Worm (Caenorhabditis elegans): Measurements from ENCODE around the gene usp-33.

The usp-33 gene

ce11 chrX:15627814-15628213 is 36.6 kb downstream of the usp-33 start:
- peak; percentile 71 for TF ChIP-seq nhr-85 (tag)
- TF ChIP-seq unc-98 (GFP tag; IDR thresholded peaks at IDR 0.05) = no peak
- TF ChIP-seq blmp-1 (tag; optimal IDR thresholded peaks at IDR 0.05) = no peak
- TF ChIP-seq tbx-2 (tag; optimal IDR thresholded peaks at IDR 0.05) = no peak
- TF ChIP-seq mef-2 (tag; optimal IDR thresholded peaks at IDR 0.05) = no peak
- TF ChIP-seq zag-1 (tag; optimal IDR thresholded peaks at IDR 0.05) = no peak
- peak; percentile 31 for TF ChIP-seq lin-39 (tag; optimal IDR thresholded peaks at IDR 0.05)
- TF ChIP-seq ets-5 (GFP tag; IDR thresholded peaks at IDR 0.05) = no peak
- peak; percentile 86 for TF ChIP-seq lin-14 (GFP tag; optimal IDR thresholded peaks at IDR 0.05)
- no peak for TF ChIP-seq dpl-1 (GFP tag; optimal IDR thresholded peaks at IDR 0.05)
- no peak for TF ChIP-seq ceh-82 (tag; optimal IDR thresholded peaks at IDR 0.05)
- no peak for TF ChIP-seq xbp-1 (tag; optimal IDR thresholded peaks at IDR 0.05)
- no peak for TF ChIP-seq lin-13 (GFP tag; optimal IDR thresholded peaks at IDR 0.05)
- no peak for TF ChIP-seq egl-27 (tag; optimal IDR thresholded peaks at IDR 0.05)
- TF ChIP-seq irx-1 (tag; optimal IDR thresholded peaks at IDR 0.05) = peak; percentile 4
- no peak for TF ChIP-seq elt-2 (tag; optimal IDR thresholded peaks at IDR 0.05)
- no peak for TF ChIP-seq ceh-90 (tag; optimal IDR thresholded peaks at IDR 0.05)

ce11 chrX:15628945-15629344 is 37.8 kb downstream of the usp-33 start:
- no peak for TF ChIP-seq ceh-90 (tag; optimal IDR thresholded peaks at IDR 0.05)
- TF ChIP-seq efl-3 (GFP tag; optimal IDR thresholded peaks at IDR 0.05) = no peak
- no peak for TF ChIP-seq nhr-85 (tag)
- TF ChIP-seq nhr-76 (tag; optimal IDR thresholded peaks at IDR 0.05) = no peak
- TF ChIP-seq unc-62 (GFP tag; optimal IDR thresholded peaks at IDR 0.05) = no peak
- no peak for TF ChIP-seq mdl-1 (tag; optimal IDR thresholded peaks at IDR 0.05)
- no peak for TF ChIP-seq lin-39 (tag; optimal IDR thresholded peaks at IDR 0.05)
- TF ChIP-seq aha-1 (tag; optimal IDR thresholded peaks at IDR 0.05) = no peak
- no peak for TF ChIP-seq mab-9 (GFP tag; IDR thresholded peaks at IDR 0.05)
- no peak for TF ChIP-seq nhr-11 (tag; optimal IDR thresholded peaks at IDR 0.05)
- no peak for TF ChIP-seq C04F5.9 (tag; optimal IDR thresholded peaks at IDR 0.05)
- no peak for TF ChIP-seq fkh-8 (tag; optimal IDR thresholded peaks at IDR 0.05)
- TF ChIP-seq lin-14 (GFP tag; optimal IDR thresholded peaks at IDR 0.05) = no peak
- no peak for TF ChIP-seq dsc-1 (tag; optimal IDR thresholded peaks at IDR 0.05)
- TF ChIP-seq egl-27 (tag; optimal IDR thresholded peaks at IDR 0.05) = no peak
- no peak for TF ChIP-seq ama-1 (optimal IDR thresholded peaks at IDR 0.05)
- TF ChIP-seq unc-30 (tag; optimal IDR thresholded peaks at IDR 0.05) = no peak
- TF ChIP-seq alr-1 (tag; optimal IDR thresholded peaks at IDR 0.05; ENCODE audit: borderline replicate concordance) = no peak

- no peak for TF ChIP-seq nhr-237 (tag; optimal IDR thresholded peaks at IDR 0.05)
- no peak for TF ChIP-seq hlh-17 (GFP tag; optimal IDR thresholded peaks at IDR 0.05; ENCODE audit: borderline replicate concordance)
- TF ChIP-seq ceh-8 (GFP tag; optimal IDR thresholded peaks at IDR 0.05) = no peak
- no peak for TF ChIP-seq alr-1 (tag; optimal IDR thresholded peaks at IDR 0.05; ENCODE audit: borderline replicate concordance)
- peak; percentile 6 for TF ChIP-seq fkh-8 (tag; optimal IDR thresholded peaks at IDR 0.05)
- no peak for TF ChIP-seq dpl-1 (GFP tag; optimal IDR thresholded peaks at IDR 0.05)
- no peak for TF ChIP-seq ets-5 (GFP tag; IDR thresholded peaks at IDR 0.05)
- TF ChIP-seq mab-9 (GFP tag; IDR thresholded peaks at IDR 0.05) = no peak
- TF ChIP-seq nhr-90 (tag; optimal IDR thresholded peaks at IDR 0.05; ENCODE audit: poor library complexity) = no peak
- TF ChIP-seq irx-1 (tag; optimal IDR thresholded peaks at IDR 0.05) = no peak
- no peak for TF ChIP-seq skn-1 (tag; optimal IDR thresholded peaks at IDR 0.05)
- peak; percentile 42 for TF ChIP-seq lin-14 (GFP tag; optimal IDR thresholded peaks at IDR 0.05)
- no peak for TF ChIP-seq egl-13 (tag; optimal IDR thresholded peaks at IDR 0.05)
- no peak for TF ChIP-seq ztf-4 (tag; optimal IDR thresholded peaks at IDR 0.05)
- 0 out of 2 replicates have a peak, but pooled peaks have one; percentile 4 for TF ChIP-seq nhr-19 (GFP tag; conservative IDR thresholded peaks at IDR 0.05)
- TF ChIP-seq unc-98 (GFP tag; IDR thresholded peaks at IDR 0.05) = no peak
- TF ChIP-seq pax-3 (tag; optimal IDR thresholded peaks at IDR 0.05) = no peak
- TF ChIP-seq elt-2 (tag; optimal IDR thresholded peaks at IDR 0.05) = peak; percentile 62
- TF ChIP-seq hpl-2 (GFP tag; optimal IDR thresholded peaks at IDR 0.05) = no peak
- TF ChIP-seq lir-3 (tag; optimal IDR thresholded peaks at IDR 0.05; ENCODE audit: poor library complexity) = no peak
- TF ChIP-seq nhr-77 (tag; optimal IDR thresholded peaks at IDR 0.05) = no peak
- no peak for TF ChIP-seq egl-27 (tag; optimal IDR thresholded peaks at IDR 0.05)
- no peak for TF ChIP-seq xbp-1 (tag; optimal IDR thresholded peaks at IDR 0.05)
- no peak for TF ChIP-seq ceh-90 (tag; optimal IDR thresholded peaks at IDR 0.05)
- no peak for TF ChIP-seq swsn-7 (tag; optimal IDR thresholded peaks at IDR 0.05)
- TF ChIP-seq lin-35 (GFP tag; optimal IDR thresholded peaks at IDR 0.05) = no peak
- no peak for TF ChIP-seq nhr-12 (tag; optimal IDR thresholded peaks at IDR 0.05)
- TF ChIP-seq efl-3 (GFP tag; optimal IDR thresholded peaks at IDR 0.05) = no peak
- TF ChIP-seq vab-15 (tag; optimal IDR thresholded peaks at IDR 0.05) = no peak
- TF ChIP-seq ceh-63 (GFP tag; optimal IDR thresholded peaks at IDR 0.05) = no peak
- TF ChIP-seq nhr-47 (tag; optimal IDR thresholded peaks at IDR 0.05) = no peak
Observed at ce11 chrX:15629615-15630014, 38.4 kb downstream of the usp-33 start.
